Fruit fly (Drosophila melanogaster) whole organism, prepupa: ENCODE results near the gene Mkrn1.

ENCODE experiments used
- CG10631 ChIP-seq: fragments of 200-800 bp; sonication (Bioruptor generic); optimal IDR thresholded peaks from 2 replicates; lab custom pipeline; 2016; ENCODE audit warnings: missing biosample characterization, missing genetic modification characterization
- CG10669 ChIP-seq: fragments of 200-800 bp; sonication (Bioruptor generic); optimal IDR thresholded peaks from 3 replicates; lab custom pipeline; 2018; ENCODE audit warnings: missing biosample characterization, mild to moderate bottlenecking, missing genetic modification characterization, moderate library complexity
- CG11902 ChIP-seq: fragments of 200-800 bp; sonication (Bioruptor generic); optimal IDR thresholded peaks from 3 replicates; lab custom pipeline; 2016; ENCODE audit warnings: missing biosample characterization, missing genetic modification characterization
- CG16779 ChIP-seq: fragments of 200-800 bp; sonication (Bioruptor generic); optimal IDR thresholded peaks from 3 replicates; lab custom pipeline; 2017; ENCODE audit warnings: missing biosample characterization, mild to moderate bottlenecking, missing genetic modification characterization
- CG3032 ChIP-seq: fragments of 200-800 bp; optimal IDR thresholded peaks from 2 replicates; lab custom pipeline; 2019; ENCODE audit warnings: missing biosample characterization, mild to moderate bottlenecking, missing genetic modification characterization, moderate library complexity
- CG4318 ChIP-seq: fragments of 200-800 bp; sonication (Bioruptor generic); optimal IDR thresholded peaks from 3 replicates; lab custom pipeline; 2017; ENCODE audit warnings: missing biosample characterization, mild to moderate bottlenecking, missing genetic modification characterization
- CG6163 ChIP-seq: fragments of 200-800 bp; sonication (Bioruptor generic); IDR thresholded peaks from 3 replicates; pipeline ENCODE4 v1.3.6; 2022; ENCODE audit warnings: missing biosample characterization, missing genetic modification characterization
- CG6854 ChIP-seq: fragments of 200-800 bp; sonication (Bioruptor generic); optimal IDR thresholded peaks from 2 replicates; lab custom pipeline; 2017; ENCODE audit warnings: missing biosample characterization, mild to moderate bottlenecking, missing genetic modification characterization
- CG7368 ChIP-seq: fragments of 200-800 bp; sonication (Bioruptor generic); optimal IDR thresholded peaks from 3 replicates; lab custom pipeline; 2016; ENCODE audit warnings: missing biosample characterization, missing genetic modification characterization
- CG8119 ChIP-seq: fragments of 200-800 bp; sonication (Bioruptor generic); IDR thresholded peaks from 3 replicates; pipeline ENCODE4 v1.3.6; 2022; ENCODE audit warnings: missing biosample characterization, missing genetic modification characterization
- CG8632 ChIP-seq: fragments of 200-800 bp; sonication (Bioruptor generic); optimal IDR thresholded peaks from 3 replicates; lab custom pipeline; 2016; ENCODE audit warnings: missing biosample characterization, missing genetic modification characterization
- CG9139 ChIP-seq: fragments of 200-800 bp; sonication (Bioruptor generic); optimal IDR thresholded peaks from 3 replicates; lab custom pipeline; 2017; ENCODE audit warnings: missing biosample characterization, mild to moderate bottlenecking, missing genetic modification characterization
- Eip78C ChIP-seq: fragments of 200-800 bp; sonication (Bioruptor generic); peaks from one replicate; lab custom pipeline; 2016; ENCODE audit warnings: missing biosample characterization, missing genetic modification characterization
- Eip93F ChIP-seq: fragments of 200-800 bp; sonication (Bioruptor generic); optimal IDR thresholded peaks from 2 replicates; lab custom pipeline; 2016; ENCODE audit warnings: missing biosample characterization, mild to moderate bottlenecking, missing genetic modification characterization
- Ets21C ChIP-seq: fragments of 200-800 bp; sonication (Bioruptor generic); optimal IDR thresholded peaks from 3 replicates; lab custom pipeline; 2016; ENCODE audit warnings: missing biosample characterization, missing genetic modification characterization
- Ets96B ChIP-seq: fragments of 200-800 bp; optimal IDR thresholded peaks from 2 replicates; lab custom pipeline; 2019; ENCODE audit warnings: missing biosample characterization, mild to moderate bottlenecking, missing genetic modification characterization, moderate library complexity
- Gug ChIP-seq: fragments of 200-800 bp; sonication (Bioruptor generic); IDR thresholded peaks from 2 replicates; pipeline ENCODE4 v1.3.6; 2022; ENCODE audit warnings: missing biosample characterization, missing genetic modification characterization
- Hr38 ChIP-seq: sonication (Bioruptor generic); optimal IDR thresholded peaks from 2 replicates; lab custom pipeline; 2016; ENCODE audit warnings: missing biosample characterization, missing genetic modification characterization
- Hr39 ChIP-seq: fragments of 200-800 bp; sonication (Bioruptor generic); optimal IDR thresholded peaks from 2 replicates; lab custom pipeline; 2016; ENCODE audit warnings: missing biosample characterization, missing genetic modification characterization
- Hr4 ChIP-seq: fragments of 200-800 bp; sonication (Bioruptor generic); optimal IDR thresholded peaks from 3 replicates; lab custom pipeline; 2016; ENCODE audit warnings: missing biosample characterization, missing genetic modification characterization
- Smox ChIP-seq: fragments of 200-800 bp; sonication (Bioruptor generic); optimal IDR thresholded peaks from 3 replicates; lab custom pipeline; 2016; ENCODE audit warnings: missing biosample characterization, missing genetic modification characterization
- Sox102F ChIP-seq: fragments of 200-800 bp; sonication (Bioruptor generic); optimal IDR thresholded peaks from 2 replicates; lab custom pipeline; 2016; ENCODE audit warnings: missing biosample characterization, mild to moderate bottlenecking, missing genetic modification characterization
- achi ChIP-seq: fragments of 200-800 bp; sonication (Bioruptor generic); optimal IDR thresholded peaks from 3 replicates; lab custom pipeline; 2016; ENCODE audit warnings: missing biosample characterization, missing genetic modification characterization
- acj6 ChIP-seq: fragments of 200-800 bp; sonication (Bioruptor generic); optimal IDR thresholded peaks from 3 replicates; lab custom pipeline; 2016; ENCODE audit warnings: missing biosample characterization, missing genetic modification characterization
- cyc ChIP-seq: fragments of 200-800 bp; sonication (Bioruptor generic); optimal IDR thresholded peaks from 3 replicates; lab custom pipeline; 2016; ENCODE audit warnings: missing biosample characterization, missing genetic modification characterization
- esn ChIP-seq: fragments of 200-800 bp; sonication (Bioruptor generic); optimal IDR thresholded peaks from 2 replicates; lab custom pipeline; 2016; ENCODE audit warnings: missing biosample characterization, mild to moderate bottlenecking, missing genetic modification characterization, moderate library complexity
- fd59A ChIP-seq: fragments of 200-800 bp; sonication (Bioruptor generic); optimal IDR thresholded peaks from 2 replicates; lab custom pipeline; 2017; ENCODE audit warnings: missing biosample characterization, mild to moderate bottlenecking, missing genetic modification characterization, missing genetic modification reagents
- pdm3 ChIP-seq: fragments of 200-800 bp; sonication (Bioruptor generic); optimal IDR thresholded peaks from 3 replicates; lab custom pipeline; 2016; ENCODE audit warnings: missing biosample characterization, missing genetic modification characterization
- salr ChIP-seq, 2 experiments: fragments of 200-800 bp; sonication (Bioruptor generic); optimal IDR thresholded peaks; 3 replicates each; lab custom pipeline; 2016 to 2018; ENCODE audit warnings: missing biosample characterization in 2 of 2, missing genetic modification characterization in 2 of 2, mild to moderate bottlenecking in 1 of 2
- ss ChIP-seq, 2 experiments: fragments of 200-800 bp; sonication (Bioruptor generic); optimal IDR thresholded peaks; 2 replicates in 1 of 2; 3 replicates in 1 of 2; lab custom pipeline; 2017 to 2018; ENCODE audit warnings: mild to moderate bottlenecking in 2 of 2, missing biosample characterization in 2 of 2, missing genetic modification characterization in 2 of 2, moderate library complexity in 1 of 2

Gene Mkrn1

dm6 chr3L:21568848-21569372 is 35.4 kb upstream of the Mkrn1 start, which contains the start of the genes CRIF and SMC5 (continued):
- TF ChIP-seq Hr38 (GFP tag; lab: Kevin White, UChicago) (no peak), CG8119 (0 out of 3 replicates have a peak, but pooled peaks have one; percentile 47)

- no peak for TF ChIP-seq CG10669 (GFP tag; lab: Kevin White, UChicago)
- no peak for TF ChIP-seq CG4318 (GFP tag; lab: Kevin White, UChicago)
- no peak for TF ChIP-seq Hr39 (GFP tag; lab: Kevin White, UChicago)
- no peak for TF ChIP-seq Hr4 (GFP tag; lab: Kevin White, UChicago)
- TF ChIP-seq CG10631 (GFP tag; lab: Kevin White, UChicago) = no peak
- TF ChIP-seq, all 60 proteins: peak for 0
Measured at dm6 chr3L:21568254-21568653, 34.7 kb upstream of the Mkrn1 start.

- TF ChIP-seq Hr4 (GFP tag; lab: Kevin White, UChicago) = no peak
- TF ChIP-seq CG3032 (tag; lab: Kevin White, UChicago) = no peak
- TF ChIP-seq CG9139 (GFP tag; lab: Kevin White, UChicago) = no peak
Measured at dm6 chr3L:21565126-21565525, 31.6 kb upstream of the Mkrn1 start, which contains the start of gene CG7634. TSS of gene CG7634 (plus strand) at chr3L:21565426.

- TF ChIP-seq fd59A (GFP tag; lab: Kevin White, UChicago) = no peak
- no peak for TF ChIP-seq Ets96B (tag; lab: Kevin White, UChicago)
- no peak for TF ChIP-seq cyc
- no peak for TF ChIP-seq CG4318 (GFP tag; lab: Kevin White, UChicago)
- no peak for TF ChIP-seq achi (GFP tag; lab: Kevin White, UChicago)
- TF ChIP-seq CG6163 (GFP tag; lab: Robert Waterston, UW) = no peak
- no peak for TF ChIP-seq CG8632 (GFP tag; lab: Kevin White, UChicago)
- TF ChIP-seq Eip93F = no peak
- TF ChIP-seq Gug (GFP tag; lab: Robert Waterston, UW) = no peak
- no peak for TF ChIP-seq Smox
- TF ChIP-seq acj6 (GFP tag; lab: Kevin White, UChicago) = no peak
- no peak for TF ChIP-seq salr (GFP tag; optimal IDR thresholded peaks at IDR 0.05; lab: Kevin White, UChicago)
- no peak for TF ChIP-seq CG16779 (tag; lab: Kevin White, UChicago)
- TF ChIP-seq Hr4 (GFP tag; lab: Kevin White, UChicago) = no peak
- TF ChIP-seq esn (GFP tag; lab: Kevin White, UChicago) = no peak
- no peak for TF ChIP-seq CG7368
- no peak for TF ChIP-seq Eip78C (GFP tag; lab: Kevin White, UChicago)
- no peak for TF ChIP-seq CG6854 (GFP tag; lab: Kevin White, UChicago)
- TF ChIP-seq Ets21C (GFP tag; lab: Kevin White, UChicago) = no peak
Measured at dm6 chr3L:21562081-21562480, 28.6 kb upstream of the Mkrn1 start, which contains the start of gene CapaR. TSS of gene CapaR (minus strand) at chr3L:21562181.

- TF ChIP-seq CG11902 (GFP tag; lab: Kevin White, UChicago) (no peak), CG8632 (GFP tag; lab: Kevin White, UChicago) (no peak), Sox102F (GFP tag; lab: Kevin White, UChicago) (no peak), Eip78C (GFP tag; lab: Kevin White, UChicago) (no peak), ss (GFP tag; optimal IDR thresholded peaks at IDR 0.05; lab: Kevin White, UChicago) (no peak), pdm3 (GFP tag; lab: Kevin White, UChicago) (no peak), esn (GFP tag; lab: Kevin White, UChicago) (no peak), salr (GFP tag; optimal IDR thresholded peaks at IDR 0.05; lab: Kevin White, UChicago) (no peak), cyc (no peak)
Measured at dm6 chr3L:21558176-21558871, 24.8 kb upstream of the Mkrn1 start, which contains the start of gene CG7173. TSS of gene CG7173 (minus strand) at chr3L:21558226.
